Worm (Caenorhabditis elegans) whole organism, L1 larva: Measurements from ENCODE around the gene B0336.7.

Experiments
- C04F5.9 ChIP-seq: sonication (generic microtip); optimal IDR thresholded peaks from 2 replicates; lab custom pipeline; 2016; ENCODE audit warnings: missing genetic modification characterization, missing compliant biosample characterization
- aha-1 ChIP-seq: fragments of 150-350 bp; optimal IDR thresholded peaks from 2 replicates; lab custom pipeline; 2014; ENCODE audit warnings: missing biosample characterization, missing genetic modification characterization
- alr-1 ChIP-seq: fragments of 200-800 bp; sonication (Bioruptor generic); optimal IDR thresholded peaks from 2 replicates; lab custom pipeline; 2018; ENCODE audit warnings: borderline replicate concordance, mild to moderate bottlenecking, missing genetic modification characterization, missing compliant biosample characterization
- ama-1 ChIP-seq: fragments of 150-350 bp; optimal IDR thresholded peaks from 2 replicates; lab custom pipeline; 2014
- ceh-88 ChIP-seq: fragments of 200-800 bp; sonication (Bioruptor generic); IDR thresholded peaks from 2 replicates; pipeline ENCODE4 v1.3.6; 2022; ENCODE audit warnings: missing genetic modification characterization, missing compliant biosample characterization
- ces-1 ChIP-seq: fragments of 150-350 bp; optimal IDR thresholded peaks from 2 replicates; lab custom pipeline; 2014; ENCODE audit warnings: missing biosample characterization, missing genetic modification reagents, missing genetic modification characterization
- dpl-1 ChIP-seq, 3 experiments: fragments of 150-350 bp in 2 of 3; sonication (generic microtip) in 1 of 3; optimal IDR thresholded peaks; 2 replicates each; lab custom pipeline; 2014 to 2017; ENCODE audit warnings: missing biosample characterization in 3 of 3, missing genetic modification characterization in 3 of 3, missing genetic modification reagents in 3 of 3
- efl-1 ChIP-seq, 4 experiments: fragments of 150-350 bp; optimal IDR thresholded peaks in 3 of 4; peaks in 1 of 4; 1 replicate in 1 of 4; 2 replicates in 3 of 4; lab custom pipeline; 2014; ENCODE audit warnings: missing biosample characterization in 2 of 4, missing genetic modification characterization in 2 of 4, missing genetic modification reagents in 2 of 4
- efl-3 ChIP-seq: fragments of 200-800 bp; sonication (Bioruptor generic); optimal IDR thresholded peaks from 2 replicates; lab custom pipeline; 2018; ENCODE audit warnings: mild to moderate bottlenecking, missing genetic modification characterization, missing compliant biosample characterization
- egl-27 ChIP-seq, 2 experiments: fragments of 150-350 bp in 1 of 2; sonication (generic microtip); optimal IDR thresholded peaks; 3 replicates each; lab custom pipeline; 2017 to 2018; ENCODE audit warnings: missing biosample characterization in 2 of 2, missing genetic modification characterization in 2 of 2, missing genetic modification reagents in 2 of 2
- elt-2 ChIP-seq: sonication (generic microtip); optimal IDR thresholded peaks from 2 replicates; lab custom pipeline; 2016; ENCODE audit warnings: missing genetic modification characterization, mild to moderate bottlenecking, inconsistent platforms, missing compliant biosample characterization, missing genetic modification reagents
- fkh-10 ChIP-seq: sonication (generic microtip); optimal IDR thresholded peaks from 2 replicates; lab custom pipeline; 2017; ENCODE audit warnings: missing biosample characterization, missing genetic modification reagents, missing genetic modification characterization
- fkh-8 ChIP-seq: sonication (generic microtip); optimal IDR thresholded peaks from 2 replicates; lab custom pipeline; 2016; ENCODE audit warnings: mild to moderate bottlenecking, missing genetic modification characterization, missing compliant biosample characterization
- fos-1 ChIP-seq: fragments of 150-350 bp; optimal IDR thresholded peaks from 2 replicates; lab custom pipeline; 2014; ENCODE audit warnings: missing biosample characterization, missing genetic modification characterization
- hlh-17 ChIP-seq: fragments of 200-800 bp; sonication (Bioruptor generic); optimal IDR thresholded peaks from 2 replicates; lab custom pipeline; 2018; ENCODE audit warnings: missing genetic modification characterization, mild to moderate bottlenecking, missing compliant biosample characterization, moderate library complexity, borderline replicate concordance
- hlh-4 ChIP-seq: sonication (generic microtip); optimal IDR thresholded peaks from 2 replicates; lab custom pipeline; 2016; ENCODE audit warnings: mild to moderate bottlenecking, missing genetic modification characterization, missing compliant biosample characterization
- hpl-2 ChIP-seq: fragments of 150-350 bp; optimal IDR thresholded peaks from 2 replicates; lab custom pipeline; 2014; ENCODE audit warnings: missing biosample characterization, missing genetic modification reagents, missing genetic modification characterization
- irx-1 ChIP-seq: sonication (generic microtip); optimal IDR thresholded peaks from 2 replicates; lab custom pipeline; 2016; ENCODE audit warnings: missing genetic modification characterization, missing compliant biosample characterization
- jun-1 ChIP-seq: fragments of 150-350 bp; optimal IDR thresholded peaks from 2 replicates; lab custom pipeline; 2014; ENCODE audit warnings: missing biosample characterization, missing genetic modification reagents, missing genetic modification characterization
- lin-13 ChIP-seq: fragments of 150-350 bp; optimal IDR thresholded peaks from 2 replicates; lab custom pipeline; 2014; ENCODE audit warnings: missing biosample characterization, missing genetic modification reagents, missing genetic modification characterization
- lin-15B ChIP-seq: fragments of 150-350 bp; sonication (generic microtip); optimal IDR thresholded peaks from 3 replicates; lab custom pipeline; 2014; ENCODE audit warnings: missing biosample characterization, missing genetic modification characterization
- lin-35 ChIP-seq, 2 experiments: fragments of 150-350 bp; optimal IDR thresholded peaks; 2 replicates each; lab custom pipeline; 2014; ENCODE audit warnings: missing biosample characterization in 2 of 2, missing genetic modification characterization in 2 of 2, missing genetic modification reagents in 2 of 2
- lin-39 ChIP-seq: fragments of 150-350 bp; optimal IDR thresholded peaks from 2 replicates; lab custom pipeline; 2014; ENCODE audit warnings: missing biosample characterization, missing genetic modification reagents, missing genetic modification characterization
- lsy-2 ChIP-seq, 2 experiments: fragments of 150-350 bp; optimal IDR thresholded peaks; 2 replicates each; lab custom pipeline; 2014; ENCODE audit warnings: missing biosample characterization in 2 of 2, missing genetic modification characterization in 2 of 2
- mdl-1 ChIP-seq, 2 experiments: fragments of 150-350 bp; optimal IDR thresholded peaks; 2 replicates each; lab custom pipeline; 2014 to 2017; ENCODE audit warnings: missing biosample characterization in 2 of 2, missing genetic modification characterization in 2 of 2, inconsistent platforms in 1 of 2
- mef-2 ChIP-seq: fragments of 150-350 bp; optimal IDR thresholded peaks from 2 replicates; lab custom pipeline; 2014; ENCODE audit warnings: missing biosample characterization, missing genetic modification characterization
- nhr-11 ChIP-seq: fragments of 150-350 bp; optimal IDR thresholded peaks from 2 replicates; lab custom pipeline; 2014; ENCODE audit warnings: missing biosample characterization, missing genetic modification characterization
- nhr-19 ChIP-seq: fragments of 200-800 bp; sonication (Bioruptor generic); conservative IDR thresholded peaks from 2 replicates; pipeline ENCODE4 v1.3.6; 2022; ENCODE audit warnings: missing genetic modification characterization, missing compliant biosample characterization
- nhr-20 ChIP-seq: sonication (generic microtip); optimal IDR thresholded peaks from 2 replicates; lab custom pipeline; 2016; ENCODE audit warnings: mild to moderate bottlenecking, missing genetic modification characterization, missing compliant biosample characterization
- nhr-237 ChIP-seq: fragments of 150-350 bp; optimal IDR thresholded peaks from 2 replicates; lab custom pipeline; 2014; ENCODE audit warnings: missing biosample characterization, missing genetic modification characterization
- nhr-71 ChIP-seq: sonication (generic microtip); optimal IDR thresholded peaks from 2 replicates; lab custom pipeline; 2016; ENCODE audit warnings: mild to moderate bottlenecking, missing genetic modification characterization, moderate library complexity, missing compliant biosample characterization
- nhr-84 ChIP-seq: sonication (generic microtip); optimal IDR thresholded peaks from 2 replicates; lab custom pipeline; 2017; ENCODE audit warnings: missing biosample characterization, missing genetic modification characterization
- nhr-90 ChIP-seq: sonication (generic microtip); optimal IDR thresholded peaks from 2 replicates; lab custom pipeline; 2016; ENCODE audit warnings: mild to moderate bottlenecking, missing genetic modification characterization, missing compliant biosample characterization; ENCODE audit not compliant: poor library complexity
- pag-3 ChIP-seq: sonication (generic microtip); optimal IDR thresholded peaks from 2 replicates; lab custom pipeline; 2017; ENCODE audit warnings: missing genetic modification characterization, mild to moderate bottlenecking, missing compliant biosample characterization, antibody characterized with exemption, borderline replicate concordance; ENCODE audit not compliant: insufficient read depth
- sup-37 ChIP-seq: fragments of 200-800 bp; sonication (Bioruptor generic); optimal IDR thresholded peaks from 2 replicates; lab custom pipeline; 2018; ENCODE audit warnings: mild to moderate bottlenecking, missing genetic modification characterization, missing compliant biosample characterization
- swsn-7 ChIP-seq: sonication (generic microtip); optimal IDR thresholded peaks from 2 replicates; lab custom pipeline; 2016; ENCODE audit warnings: missing genetic modification characterization, missing compliant biosample characterization
- tbx-2 ChIP-seq: sonication (generic microtip); optimal IDR thresholded peaks from 2 replicates; lab custom pipeline; 2016; ENCODE audit warnings: missing genetic modification characterization, missing compliant biosample characterization
- tlp-1 ChIP-seq: fragments of 150-350 bp; optimal IDR thresholded peaks from 2 replicates; lab custom pipeline; 2014; ENCODE audit warnings: missing biosample characterization, missing genetic modification characterization
- unc-130 ChIP-seq: fragments of 150-350 bp; optimal IDR thresholded peaks from 2 replicates; lab custom pipeline; 2017; ENCODE audit warnings: missing biosample characterization, missing genetic modification characterization, inconsistent platforms
- ztf-4 ChIP-seq: fragments of 150-350 bp; optimal IDR thresholded peaks from 2 replicates; lab custom pipeline; 2014; ENCODE audit warnings: missing biosample characterization, missing genetic modification characterization

The B0336.7 gene

ce11 chrIII:5697266-5697665, at the start of gene B0336.7:
B0336.7 (minus strand) TSS chrIII:5697366.
- TF ChIP-seq dpl-1 (GFP tag; optimal IDR thresholded peaks at IDR 0.05; lab: Kevin White, UChicago) (no peak), swsn-7 (no peak), unc-130 (tag; lab: Kevin White, UChicago) (no peak)

- TF ChIP-seq efl-3: no peak
- no peak for TF ChIP-seq swsn-7
- no peak for TF ChIP-seq nhr-71 (tag; lab: Kevin White, UChicago)
- TF ChIP-seq ces-1: no peak
- TF ChIP-seq nhr-84 (tag; lab: Kevin White, UChicago): no peak
- TF ChIP-seq lin-39 (tag; lab: Kevin White, UChicago): no peak
- no peak for TF ChIP-seq aha-1 (tag; lab: Kevin White, UChicago)
- no peak for TF ChIP-seq lin-15B
- TF ChIP-seq nhr-237 (tag; lab: Kevin White, UChicago): no peak
- no peak for TF ChIP-seq jun-1 (tag; lab: Kevin White, UChicago)
- no peak for TF ChIP-seq egl-27 (tag; optimal IDR thresholded peaks at IDR 0.05; lab: Kevin White, UChicago)
- no peak for TF ChIP-seq hlh-4 (tag; lab: Kevin White, UChicago)
- TF ChIP-seq mdl-1 (tag; optimal IDR thresholded peaks at IDR 0.05; lab: Kevin White, UChicago): no peak
- TF ChIP-seq irx-1: no peak
- TF ChIP-seq fos-1 (tag; lab: Kevin White, UChicago): no peak
- TF ChIP-seq hpl-2 (GFP tag; lab: Kevin White, UChicago): no peak
- no peak for TF ChIP-seq ama-1
- no peak for TF ChIP-seq hlh-17
Measured at ce11 chrIII:5744579-5744978, 47.4 kb upstream of the B0336.7 start, which contains the start of gene B0244.5. B0244.5 (plus strand) TSS chrIII:5744879.

ce11 chrIII:5743084-5743483, 45.9 kb upstream of the B0336.7 start, which contains the start of gene B0244.15:
B0244.15 (plus strand) TSS chrIII:5743384.
- TF ChIP-seq C04F5.9 (tag; lab: Kevin White, UChicago): no peak
- TF ChIP-seq lin-13: no peak
- TF ChIP-seq pag-3 (tag; lab: Kevin White, UChicago): no peak
- TF ChIP-seq alr-1 (tag; lab: Kevin White, UChicago): no peak
- no peak for TF ChIP-seq unc-130 (tag; lab: Kevin White, UChicago)
- no peak for TF ChIP-seq sup-37 (GFP tag; lab: Kevin White, UChicago)
- no peak for TF ChIP-seq nhr-11 (tag; lab: Kevin White, UChicago)
- TF ChIP-seq efl-1 (optimal IDR thresholded peaks at IDR 0.05; lab: Kevin White, UChicago): no peak
- no peak for TF ChIP-seq efl-1 (GFP tag; optimal IDR thresholded peaks at IDR 0.05 in 1 of 2; lab: Kevin White, UChicago)
- TF ChIP-seq lin-39 (tag; lab: Kevin White, UChicago): no peak
- no peak for TF ChIP-seq fkh-8 (tag; lab: Kevin White, UChicago)
- TF ChIP-seq egl-27 (tag; optimal IDR thresholded peaks at IDR 0.05; lab: Kevin White, UChicago): no peak
- TF ChIP-seq nhr-20: no peak
- no peak for TF ChIP-seq mef-2 (tag; lab: Kevin White, UChicago)
- TF ChIP-seq nhr-90 (tag; lab: Kevin White, UChicago): no peak

- no peak for TF ChIP-seq nhr-90 (tag; lab: Kevin White, UChicago)
- TF ChIP-seq efl-1 (optimal IDR thresholded peaks at IDR 0.05; lab: Kevin White, UChicago): no peak
- TF ChIP-seq efl-1 (GFP tag; optimal IDR thresholded peaks at IDR 0.05 in 1 of 2; lab: Kevin White, UChicago): peak in 1 of 2 experiments; percentile 15
- TF ChIP-seq, all 84 proteins: peak for 1
Measured at ce11 chrIII:5740666-5741065, 43.5 kb upstream of the B0336.7 start, which contains the start of gene B0244.16. B0244.16 (plus strand) TSS chrIII:5740966.

ce11 chrIII:5737708-5738107, 40.5 kb upstream of the B0336.7 start, which contains the start of gene B0244.6:
B0244.6 (plus strand) TSS chrIII:5738008.
- TF ChIP-seq lin-13: no peak
- no peak for TF ChIP-seq lsy-2 (tag; optimal IDR thresholded peaks at IDR 0.05; lab: Kevin White, UChicago)
- no peak for TF ChIP-seq ceh-88 (GFP tag; lab: Robert Waterston, UW)
- no peak for TF ChIP-seq fkh-10 (GFP tag; lab: Kevin White, UChicago)
- TF ChIP-seq dpl-1 (GFP tag; optimal IDR thresholded peaks at IDR 0.05; lab: Kevin White, UChicago): no peak
- TF ChIP-seq ztf-4: no peak
- no peak for TF ChIP-seq lin-35 (GFP tag; optimal IDR thresholded peaks at IDR 0.05; lab: Kevin White, UChicago)
- no peak for TF ChIP-seq pag-3 (tag; lab: Kevin White, UChicago)
- no peak for TF ChIP-seq nhr-71 (tag; lab: Kevin White, UChicago)
- TF ChIP-seq tlp-1: no peak
- no peak for TF ChIP-seq hlh-17
- no peak for TF ChIP-seq elt-2
- TF ChIP-seq tbx-2 (tag; lab: Kevin White, UChicago): no peak
- TF ChIP-seq nhr-19: no peak
